Fruit fly (Drosophila melanogaster): ENCODE data around the gene CG10650.

The CG10650 gene

DNA sequence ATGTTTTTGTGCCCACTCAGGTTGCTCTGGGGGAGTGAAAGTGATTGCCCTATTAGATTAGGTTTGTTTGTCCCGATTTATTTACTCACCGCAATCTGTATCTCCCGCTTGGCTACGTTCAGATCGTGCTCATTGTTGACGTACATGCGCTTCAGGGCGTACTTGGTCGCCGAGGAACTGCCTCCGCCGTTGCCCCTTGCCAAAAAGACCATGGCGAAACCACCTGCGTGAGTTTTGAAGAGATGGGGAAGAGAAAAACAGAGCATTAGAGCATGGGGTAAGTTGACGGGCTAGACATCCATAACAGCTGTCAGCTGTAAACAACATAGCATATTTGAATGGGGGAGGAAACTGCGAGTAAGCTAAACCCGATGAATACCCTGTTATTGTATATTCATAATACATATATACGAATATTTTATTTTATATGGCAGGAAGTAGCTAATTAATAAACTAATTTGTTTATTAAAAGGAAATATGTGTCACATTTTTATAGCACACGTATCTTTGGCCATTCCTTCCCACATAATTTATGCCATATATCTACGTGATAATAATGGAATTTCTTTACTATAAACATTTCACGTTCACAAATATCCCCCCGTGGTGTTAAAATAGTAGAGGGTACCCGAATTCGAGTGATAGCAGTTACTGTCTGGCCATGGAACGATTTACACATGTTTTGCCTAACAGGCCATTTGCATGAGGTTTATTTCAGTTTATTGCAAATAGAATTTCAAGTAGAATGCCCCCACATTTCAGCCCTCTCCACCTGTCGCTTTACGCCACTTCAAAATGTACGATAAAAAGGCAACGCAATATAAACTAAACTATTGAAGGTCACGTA is 30.1 kb downstream of the CG10650 start (continued):
- TF ChIP-seq caup (GFP tag; optimal IDR thresholded peaks at IDR 0.05; ENCODE audit: severe bottlenecking) (no peak), zfh2 (GFP tag; optimal IDR thresholded peaks at IDR 0.05) (no peak), Awh (GFP tag; IDR thresholded peaks at IDR 0.05) (no peak), run (tag; optimal IDR thresholded peaks at IDR 0.05) (no peak), sima (GFP tag; optimal IDR thresholded peaks at IDR 0.05) (no peak), Atf6 (GFP tag; IDR thresholded peaks at IDR 0.05) (peak; percentile 57; the same call in 1 of the 2 replicates), chinmo (GFP tag; IDR thresholded peaks at IDR 0.05; ENCODE audit: partially characterized antibody) (peak; percentile 74; the same call in 1 of the 4 replicates), CG32532 (GFP tag; IDR thresholded peaks at IDR 0.05) (0 out of 2 replicates have a peak, but pooled peaks have one; percentile 47), Nf-YC (tag; optimal IDR thresholded peaks at IDR 0.05) (no peak), CG3281 (GFP tag; optimal IDR thresholded peaks at IDR 0.05) (peak; percentile 77), Fer3 (tag; optimal IDR thresholded peaks at IDR 0.05) (peak; percentile 51), CG14710 (tag; optimal IDR thresholded peaks at IDR 0.05) (no peak), Hr39 (optimal IDR thresholded peaks at IDR 0.05) (no peak), CG11504 (tag; optimal IDR thresholded peaks at IDR 0.05) (peak; percentile 43), ci (GFP tag; IDR thresholded peaks at IDR 0.05) (0 out of 3 replicates have a peak, but pooled peaks have one; percentile 36), ind (GFP tag; optimal IDR thresholded peaks at IDR 0.05) (no peak), Gsc (GFP tag; IDR thresholded peaks at IDR 0.05) (no peak), D19B (GFP tag; optimal IDR thresholded peaks at IDR 0.05) (peak; percentile 98), HmgD (GFP tag; optimal IDR thresholded peaks at IDR 0.05) (no peak), Dbx (GFP tag; IDR thresholded peaks at IDR 0.05) (0 out of 3 replicates have a peak, but pooled peaks have one; percentile 37), E2f1 (GFP tag; IDR thresholded peaks at IDR 0.05) (peak; percentile 8; the same call in 1 of the 2 replicates), Fer1 (GFP tag; optimal IDR thresholded peaks at IDR 0.05) (peak; percentile 54), al (GFP tag; IDR thresholded peaks at IDR 0.05) (peak; percentile 66; the same call in 1 of the 2 replicates), dmrt11E (tag; optimal IDR thresholded peaks at IDR 0.05) (peak; percentile 16), stc (GFP tag; IDR thresholded peaks at IDR 0.05) (no peak), fru (optimal IDR thresholded peaks at IDR 0.05) (no peak), inv (GFP tag; IDR thresholded peaks at IDR 0.05; ENCODE audit: partially characterized antibody) (no peak), CG15269 (tag; optimal IDR thresholded peaks at IDR 0.05) (peak; percentile 54), CG10147 (GFP tag; optimal IDR thresholded peaks at IDR 0.05) (peak; percentile 63), Doc2 (GFP tag; IDR thresholded peaks at IDR 0.05) (no peak), fu2 (GFP tag; optimal IDR thresholded peaks at IDR 0.05) (no peak), CG4617 (GFP tag; optimal IDR thresholded peaks at IDR 0.05; ENCODE audit: borderline replicate concordance) (no peak), CG9609 (GFP tag; optimal IDR thresholded peaks at IDR 0.05) (no peak), Xbp1 (GFP tag; optimal IDR thresholded peaks at IDR 0.05) (no peak), ap (GFP tag; IDR thresholded peaks at IDR 0.05) (no peak), CG11456 (GFP tag; IDR thresholded peaks at IDR 0.05) (no peak), lmd (GFP tag; IDR thresholded peaks at IDR 0.05) (peak; percentile 58), grau (tag; optimal IDR thresholded peaks at IDR 0.05) (peak; percentile 53), dmrt99B (tag; optimal IDR thresholded peaks at IDR 0.05) (peak; percentile 32), CG4360 (GFP tag; IDR thresholded peaks at IDR 0.05) (no peak), Ets97D (GFP tag; optimal IDR thresholded peaks at IDR 0.05) (no peak), CoRest (tag; optimal IDR thresholded peaks at IDR 0.05) (peak; percentile 51), CG12236 (GFP tag; optimal IDR thresholded peaks at IDR 0.05) (no peak), tgo (GFP tag; IDR thresholded peaks at IDR 0.05) (peak; percentile 52; the same call in 2 of the 3 replicates), Hr51 (GFP tag; optimal IDR thresholded peaks at IDR 0.05) (peak in 1 of 2 experiments; percentile 44), CG16779 (GFP tag; IDR thresholded peaks at IDR 0.05) (peak; percentile 40; the same call in 1 of the 2 replicates), cad (GFP tag; optimal IDR thresholded peaks at IDR 0.05) (no peak), sr (GFP tag; IDR thresholded peaks at IDR 0.05) (no peak), grn (GFP tag; optimal IDR thresholded peaks at IDR 0.05) (no peak), CG11723 (GFP tag; optimal IDR thresholded peaks at IDR 0.05) (no peak)

Measured in whole organism, embryonic.